Fruit fly (Drosophila melanogaster) whole organism, embryonic: Measurements from ENCODE around the gene CG14020.

Source experiments
- ATbp ChIP-seq: fragments of 200-800 bp; sonication (Bioruptor generic); optimal IDR thresholded peaks from 2 replicates; lab custom pipeline; 2017; ENCODE audit warnings: missing biosample characterization, mild to moderate bottlenecking, missing genetic modification characterization, missing genetic modification reagents
- Ada2b ChIP-seq: fragments of 200-800 bp; sonication (Bioruptor generic); IDR thresholded peaks from 2 replicates; pipeline ENCODE4 v1.3.6; 2022; ENCODE audit warnings: missing biosample characterization, missing genetic modification characterization
- Aef1 ChIP-seq: fragments of 200-800 bp; sonication (Bioruptor generic); IDR thresholded peaks from 3 replicates; pipeline ENCODE4 v1.3.6; 2022; ENCODE audit warnings: missing biosample characterization, missing genetic modification characterization
- Atf-2 ChIP-seq: fragments of 200-800 bp; sonication (Bioruptor generic); optimal IDR thresholded peaks from 2 replicates; lab custom pipeline; 2016; ENCODE audit warnings: missing biosample characterization, missing genetic modification characterization
- Atf3 ChIP-seq: fragments of 200-800 bp; sonication (Bioruptor generic); optimal IDR thresholded peaks from 3 replicates; lab custom pipeline; 2016; ENCODE audit warnings: missing biosample characterization, missing genetic modification characterization
- CG11093 ChIP-seq: fragments of 200-800 bp; sonication (Bioruptor generic); IDR thresholded peaks from 3 replicates; pipeline ENCODE4 v1.3.6; 2022; ENCODE audit warnings: missing biosample characterization, missing genetic modification characterization
- CG11560 ChIP-seq: fragments of 200-800 bp; sonication (Bioruptor generic); IDR thresholded peaks from 3 replicates; pipeline ENCODE4 v1.3.6; 2022; ENCODE audit warnings: missing biosample characterization, missing genetic modification characterization
- CG13287 ChIP-seq: fragments of 200-800 bp; sonication (Bioruptor generic); IDR thresholded peaks from 2 replicates; pipeline ENCODE4 v1.3.6; 2022; ENCODE audit warnings: missing biosample characterization, missing genetic modification characterization; ENCODE audit not compliant: partially characterized antibody
- CG14441 ChIP-seq: fragments of 200-800 bp; sonication (Bioruptor generic); IDR thresholded peaks from 2 replicates; pipeline ENCODE4 v1.3.6; 2022; ENCODE audit warnings: missing biosample characterization, missing genetic modification characterization
- CG14860 ChIP-seq: fragments of 200-800 bp; sonication (Bioruptor generic); IDR thresholded peaks from 3 replicates; pipeline ENCODE4 v1.3.6; 2022; ENCODE audit warnings: missing biosample characterization, missing genetic modification characterization; ENCODE audit not compliant: partially characterized antibody
- CG17385 ChIP-seq: fragments of 200-800 bp; sonication (Bioruptor generic); optimal IDR thresholded peaks from 3 replicates; lab custom pipeline; 2018; ENCODE audit warnings: missing biosample characterization, mild to moderate bottlenecking, missing genetic modification characterization
- CG2712 ChIP-seq: fragments of 200-800 bp; optimal IDR thresholded peaks from 3 replicates; lab custom pipeline; 2019; ENCODE audit warnings: missing biosample characterization, mild to moderate bottlenecking, missing genetic modification characterization, moderate library complexity
- CG2875 ChIP-seq: fragments of 200-800 bp; sonication (Bioruptor generic); optimal IDR thresholded peaks from 2 replicates; lab custom pipeline; 2017; ENCODE audit warnings: missing biosample characterization, mild to moderate bottlenecking, missing genetic modification characterization, missing genetic modification reagents
- CG33557 ChIP-seq: fragments of 200-800 bp; sonication (Bioruptor generic); optimal IDR thresholded peaks from 2 replicates; lab custom pipeline; 2019; ENCODE audit warnings: missing biosample characterization, mild to moderate bottlenecking, missing genetic modification characterization, moderate library complexity
- CG3847 ChIP-seq: fragments of 200-800 bp; sonication (Bioruptor generic); IDR thresholded peaks from 2 replicates; pipeline ENCODE4 v1.3.6; 2022; ENCODE audit warnings: missing biosample characterization, missing genetic modification characterization
- CG43689 ChIP-seq: fragments of 200-800 bp; sonication (Bioruptor generic); IDR thresholded peaks from 2 replicates; pipeline ENCODE4 v1.3.6; 2022; ENCODE audit warnings: missing biosample characterization, missing genetic modification characterization
- CG4707 ChIP-seq: fragments of 200-800 bp; sonication (Bioruptor generic); optimal IDR thresholded peaks from 2 replicates; lab custom pipeline; 2018; ENCODE audit warnings: missing biosample characterization, mild to moderate bottlenecking, missing genetic modification characterization, moderate library complexity
- CG6765 ChIP-seq: fragments of 200-800 bp; sonication (Bioruptor generic); optimal IDR thresholded peaks from 3 replicates; lab custom pipeline; 2017; ENCODE audit warnings: missing biosample characterization, mild to moderate bottlenecking, missing genetic modification characterization
- CkIIα-i1 ChIP-seq: fragments of 200-800 bp; sonication (Bioruptor generic); IDR thresholded peaks from 2 replicates; pipeline ENCODE4 v1.3.6; 2022; ENCODE audit warnings: missing biosample characterization, missing genetic modification characterization
- Dbx ChIP-seq: fragments of 200-800 bp; sonication (Bioruptor generic); IDR thresholded peaks from 3 replicates; pipeline ENCODE4 v1.3.6; 2022; ENCODE audit warnings: missing biosample characterization, missing genetic modification characterization
- Dll ChIP-seq: fragments of 200-800 bp; sonication (Bioruptor generic); IDR thresholded peaks from 4 replicates; pipeline ENCODE4 v1.3.6; 2022; ENCODE audit warnings: missing biosample characterization, missing genetic modification characterization; ENCODE audit not compliant: partially characterized antibody
- Doc3 ChIP-seq: fragments of 200-800 bp; sonication (Bioruptor generic); IDR thresholded peaks from 3 replicates; pipeline ENCODE4 v1.3.6; 2022; ENCODE audit warnings: missing biosample characterization, missing genetic modification characterization; ENCODE audit not compliant: partially characterized antibody
- Drgx ChIP-seq: fragments of 200-800 bp; sonication (Bioruptor generic); IDR thresholded peaks from 2 replicates; pipeline ENCODE4 v1.3.6; 2022; ENCODE audit warnings: missing biosample characterization, missing genetic modification characterization
- E2f2 ChIP-seq: fragments of 200-800 bp; sonication (Bioruptor generic); IDR thresholded peaks from 2 replicates; pipeline ENCODE4 v1.3.6; 2022; ENCODE audit warnings: missing biosample characterization, missing genetic modification characterization
- Eip74EF ChIP-seq, 2 experiments: fragments of 200-800 bp in 1 of 2; fragments of >200 bp in 1 of 2; sonication (Bioruptor generic) in 1 of 2; optimal IDR thresholded peaks; 2 replicates each; lab custom pipeline; 2017 to 2019; ENCODE audit warnings: missing biosample characterization in 2 of 2, missing genetic modification characterization in 2 of 2, mild to moderate bottlenecking in 1 of 2, moderate library complexity in 1 of 2
- Elba2 ChIP-seq: fragments of 200-800 bp; sonication (Bioruptor generic); optimal IDR thresholded peaks from 3 replicates; lab custom pipeline; 2016; ENCODE audit warnings: missing biosample characterization, missing genetic modification characterization
- Hmr ChIP-seq: fragments of 200-800 bp; sonication (Bioruptor generic); optimal IDR thresholded peaks from 3 replicates; lab custom pipeline; 2017; ENCODE audit warnings: mild to moderate bottlenecking, missing biosample characterization, missing genetic modification reagents, missing genetic modification characterization
- Meics ChIP-seq: fragments of 200-800 bp; sonication (Bioruptor generic); optimal IDR thresholded peaks from 2 replicates; lab custom pipeline; 2017; ENCODE audit warnings: missing biosample characterization, mild to moderate bottlenecking, missing genetic modification characterization
- Ptx1 ChIP-seq: fragments of 200-800 bp; sonication (Bioruptor generic); IDR thresholded peaks from 2 replicates; pipeline ENCODE4 v1.3.6; 2022; ENCODE audit warnings: missing biosample characterization, missing genetic modification characterization
- Rx ChIP-seq: fragments of 200-800 bp; sonication (Bioruptor generic); IDR thresholded peaks from 2 replicates; pipeline ENCODE4 v1.3.6; 2022; ENCODE audit warnings: missing biosample characterization, missing genetic modification characterization
- Sry-β ChIP-seq: fragments of 200-800 bp; sonication (Bioruptor generic); optimal IDR thresholded peaks from 2 replicates; lab custom pipeline; 2018; ENCODE audit warnings: missing biosample characterization, mild to moderate bottlenecking, missing genetic modification characterization, moderate library complexity
- amos ChIP-seq: fragments of 200-800 bp; sonication (Bioruptor generic); IDR thresholded peaks from 2 replicates; pipeline ENCODE4 v1.3.6; 2022; ENCODE audit warnings: missing biosample characterization, missing genetic modification characterization; ENCODE audit not compliant: partially characterized antibody
- bowl ChIP-seq: fragments of 200-800 bp; sonication (Bioruptor generic); IDR thresholded peaks from 2 replicates; pipeline ENCODE4 v1.3.6; 2022; ENCODE audit warnings: missing biosample characterization, missing genetic modification characterization
- cg ChIP-seq: fragments of 200-800 bp; sonication (Bioruptor generic); optimal IDR thresholded peaks from 3 replicates; lab custom pipeline; 2019; ENCODE audit warnings: missing biosample characterization, mild to moderate bottlenecking, missing genetic modification characterization, moderate library complexity
- chif ChIP-seq, 2 experiments: fragments of 200-800 bp; sonication (Bioruptor generic); optimal IDR thresholded peaks; 3 replicates each; lab custom pipeline; 2016; ENCODE audit warnings: missing biosample characterization in 2 of 2, missing genetic modification characterization in 2 of 2
- crol ChIP-seq: fragments of 200-800 bp; sonication (Bioruptor generic); IDR thresholded peaks from 2 replicates; pipeline ENCODE4 v1.3.6; 2022; ENCODE audit warnings: missing biosample characterization, missing genetic modification characterization
- en ChIP-seq: fragments of 200-800 bp; sonication (Bioruptor generic); optimal IDR thresholded peaks from 2 replicates; lab custom pipeline; 2016; ENCODE audit warnings: missing biosample characterization, missing genetic modification characterization
- fu2 ChIP-seq: fragments of 200-800 bp; sonication (Bioruptor generic); optimal IDR thresholded peaks from 2 replicates; lab custom pipeline; 2016; ENCODE audit warnings: missing biosample characterization, missing genetic modification characterization
- insv ChIP-seq, 2 experiments: fragments of 200-800 bp; sonication (Bioruptor generic); optimal IDR thresholded peaks; 3 replicates each; lab custom pipeline; 2016 to 2018; ENCODE audit warnings: missing biosample characterization in 2 of 2, missing genetic modification characterization in 2 of 2
- kay ChIP-seq: fragments of 200-800 bp; sonication (Bioruptor generic); optimal IDR thresholded peaks from 2 replicates; lab custom pipeline; 2016; ENCODE audit warnings: missing biosample characterization, missing genetic modification characterization
- mirr ChIP-seq: fragments of 200-800 bp; sonication (Bioruptor generic); optimal IDR thresholded peaks from 3 replicates; lab custom pipeline; 2018; ENCODE audit warnings: missing biosample characterization, mild to moderate bottlenecking, missing genetic modification characterization
- mld ChIP-seq: fragments of 200-800 bp; sonication (Bioruptor generic); IDR thresholded peaks from 3 replicates; pipeline ENCODE4 v1.3.6; 2022; ENCODE audit warnings: missing biosample characterization, missing genetic modification characterization; ENCODE audit not compliant: partially characterized antibody
- odd ChIP-seq: fragments of 200-800 bp; sonication (Bioruptor generic); optimal IDR thresholded peaks from 2 replicates; lab custom pipeline; 2017; ENCODE audit warnings: missing biosample characterization, mild to moderate bottlenecking, missing genetic modification characterization
- sc ChIP-seq, 3 experiments: fragments of >200 bp in 2 of 3; fragments of 200-800 bp in 1 of 3; sonication (Bioruptor generic) in 1 of 3; optimal IDR thresholded peaks; 2 replicates in 2 of 3; 3 replicates in 1 of 3; lab custom pipeline; 2017; ENCODE audit warnings: mild to moderate bottlenecking in 1 of 3, missing biosample characterization in 1 of 3, missing genetic modification characterization in 1 of 3, missing genetic modification reagents in 1 of 3
- schlank ChIP-seq: fragments of 200-800 bp; sonication (Bioruptor generic); optimal IDR thresholded peaks from 2 replicates; lab custom pipeline; 2018; ENCODE audit warnings: missing biosample characterization, mild to moderate bottlenecking, missing genetic modification characterization
- sima ChIP-seq: fragments of 200-800 bp; sonication (Bioruptor generic); optimal IDR thresholded peaks from 2 replicates; lab custom pipeline; 2016; ENCODE audit warnings: missing biosample characterization, missing genetic modification characterization
- tin ChIP-seq: fragments of 200-800 bp; sonication (Bioruptor generic); optimal IDR thresholded peaks from 3 replicates; lab custom pipeline; 2016; ENCODE audit warnings: missing biosample characterization, missing genetic modification characterization
- unpg ChIP-seq: fragments of 200-800 bp; sonication (Bioruptor generic); optimal IDR thresholded peaks from 3 replicates; lab custom pipeline; 2018; ENCODE audit warnings: missing biosample characterization, mild to moderate bottlenecking, missing genetic modification characterization, moderate library complexity

CG14020 gene

DNA sequence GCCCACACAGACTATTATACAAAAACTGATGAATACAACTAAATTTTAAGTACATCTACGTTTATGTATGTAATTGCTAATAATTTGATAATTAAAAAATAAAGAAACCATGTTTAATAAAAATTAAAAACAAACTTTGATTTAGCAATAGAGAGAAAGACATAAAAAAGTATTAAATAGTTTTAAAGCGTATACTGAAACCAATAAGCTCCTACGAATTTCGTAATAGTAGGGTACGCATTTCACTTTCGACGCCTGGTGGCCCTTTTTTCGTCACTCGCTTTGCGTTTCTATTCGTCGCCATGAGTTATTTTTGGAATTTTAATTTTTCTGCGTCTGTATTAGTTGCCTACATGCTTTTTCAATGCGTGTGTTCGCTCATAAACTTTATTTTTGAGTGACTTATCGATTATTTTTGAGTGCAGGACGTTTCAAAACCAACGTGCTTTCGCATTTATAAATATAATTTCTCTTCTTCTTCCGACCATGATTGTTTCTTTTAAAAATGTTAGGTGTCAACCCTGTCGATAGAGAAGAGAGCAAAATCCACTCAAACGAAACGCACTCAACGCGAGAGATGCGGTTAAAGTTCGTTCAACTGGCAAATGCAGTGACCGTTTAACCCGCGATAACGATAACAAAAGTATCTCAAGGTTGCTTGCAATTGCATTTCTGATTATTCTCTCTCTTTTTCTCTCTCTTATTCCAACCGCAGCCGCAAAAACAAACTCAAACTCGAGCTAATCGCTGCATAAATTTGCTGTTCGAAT lies 29.2 kb downstream of the CG14020 start, which contains the start of gene Oscillin (continued):
- TF ChIP-seq Ada2b (GFP tag; lab: Robert Waterston, UW) = peak; percentile 73
- TF ChIP-seq Hmr = no peak
- TF ChIP-seq CG11560 (tag; lab: Robert Waterston, UW) = no peak
- no peak for TF ChIP-seq fu2
- TF ChIP-seq crol = no peak
- TF ChIP-seq Atf-2 (GFP tag; lab: Kevin White, UChicago) = peak; percentile 66
- peak; percentile 77 for TF ChIP-seq Drgx
- TF ChIP-seq insv (GFP tag; optimal IDR thresholded peaks at IDR 0.05; lab: Kevin White, UChicago) = peak in 1 of 2 experiments; percentile 35
- TF ChIP-seq CkIIα-i1 (GFP tag; lab: Robert Waterston, UW) = no peak
- peak; percentile 73 for TF ChIP-seq kay
- peak; percentile 62 for TF ChIP-seq CG6765
- TF ChIP-seq E2f2 = peak; percentile 50; the same call in 1 of the 2 replicates
- no peak for TF ChIP-seq Atf3
- peak; percentile 88 for TF ChIP-seq unpg
- peak; percentile 17 for TF ChIP-seq CG33557 (GFP tag; lab: Kevin White, UChicago)
- peak; percentile 86 for TF ChIP-seq Meics (GFP tag; lab: Kevin White, UChicago)
- TF ChIP-seq CG43689 (GFP tag; lab: Robert Waterston, UW) = no peak
- TF ChIP-seq sima (GFP tag; lab: Kevin White, UChicago) = no peak
- TF ChIP-seq Doc3 (GFP tag; lab: Robert Waterston, UW) = peak; percentile 45; the same call in 2 of the 3 replicates
- peak; percentile 59 for TF ChIP-seq CG13287 (GFP tag; lab: Robert Waterston, UW)
- no peak for TF ChIP-seq bowl (GFP tag; lab: Robert Waterston, UW)
- no peak for TF ChIP-seq Elba2 (GFP tag; lab: Kevin White, UChicago)
- peak; percentile 66; the same call in 3 of the 4 replicates for TF ChIP-seq Dll (GFP tag; lab: Robert Waterston, UW)
- TF ChIP-seq Aef1 (GFP tag; lab: Robert Waterston, UW) = peak; percentile 57
- peak; percentile 88 for TF ChIP-seq Ptx1
- TF ChIP-seq schlank (tag; lab: Kevin White, UChicago) = no peak
- peak; percentile 89 for TF ChIP-seq CG17385
- TF ChIP-seq CG4707 = no peak
- peak in 1 of 2 experiments; percentile 80 for TF ChIP-seq Eip74EF (GFP tag; optimal IDR thresholded peaks at IDR 0.05; lab: Kevin White, UChicago)
- peak; percentile 62 for TF ChIP-seq tin (GFP tag; lab: Kevin White, UChicago)
- TF ChIP-seq amos (GFP tag; lab: Robert Waterston, UW) = peak; percentile 22; the same call in 1 of the 2 replicates
- no peak for TF ChIP-seq mirr
- TF ChIP-seq CG11093 (GFP tag; lab: Robert Waterston, UW) = 0 out of 3 replicates have a peak, but pooled peaks have one; percentile 69
- peak; percentile 43; the same call in 1 of the 2 replicates for TF ChIP-seq CG3847
- TF ChIP-seq Sry-β (GFP tag; lab: Kevin White, UChicago) = no peak
- TF ChIP-seq Rx (GFP tag; lab: Robert Waterston, UW) = peak; percentile 52; the same call in 1 of the 2 replicates
- TF ChIP-seq cg = peak; percentile 75
- TF ChIP-seq chif (GFP tag; optimal IDR thresholded peaks at IDR 0.05; lab: Kevin White, UChicago) = peak in 1 of 2 experiments; percentile 30
- TF ChIP-seq CG14441 (GFP tag; lab: Robert Waterston, UW) = peak; percentile 78
- TF ChIP-seq en (GFP tag; lab: Kevin White, UChicago) = no peak
- peak; percentile 76 for TF ChIP-seq odd (GFP tag; lab: Kevin White, UChicago)
- peak; percentile 88 for TF ChIP-seq mld
- no peak for TF ChIP-seq ATbp (GFP tag; lab: Kevin White, UChicago)
- peak; percentile 83 for TF ChIP-seq CG14860 (GFP tag; lab: Robert Waterston, UW)
- peak; percentile 79 for TF ChIP-seq Dbx (GFP tag; lab: Robert Waterston, UW)
- peak; percentile 95 for TF ChIP-seq CG2712 (tag; lab: Kevin White, UChicago)
- TF ChIP-seq sc (optimal IDR thresholded peaks at IDR 0.05; lab: Kevin White, UChicago) = no peak
- no peak for TF ChIP-seq sc (GFP tag; optimal IDR thresholded peaks at IDR 0.05; lab: Kevin White, UChicago)
- TF ChIP-seq CG2875 (GFP tag; lab: Kevin White, UChicago) = peak; percentile 77
